Fruit fly (Drosophila melanogaster) whole organism, pupa: Measurements from ENCODE around the gene CG31296.

Source experiments
- CG15710 ChIP-seq: fragments of 200-800 bp; sonication (Bioruptor generic); optimal IDR thresholded peaks from 2 replicates; lab custom pipeline; 2018; ENCODE audit warnings: missing biosample characterization, mild to moderate bottlenecking, missing genetic modification characterization, moderate library complexity
- CG17806 ChIP-seq: fragments of 200-800 bp; sonication (Bioruptor generic); optimal IDR thresholded peaks from 2 replicates; lab custom pipeline; 2018; ENCODE audit warnings: missing biosample characterization, mild to moderate bottlenecking, missing genetic modification characterization, moderate library complexity
- CG32121 ChIP-seq: fragments of 200-800 bp; sonication (Bioruptor generic); IDR thresholded peaks from 2 replicates; pipeline ENCODE4 v1.3.6; 2022; ENCODE audit warnings: missing biosample characterization, missing genetic modification characterization
- CG4496 ChIP-seq: fragments of 200-800 bp; sonication (Bioruptor generic); IDR thresholded peaks from 3 replicates; pipeline ENCODE4 v1.3.6; 2022; ENCODE audit warnings: missing biosample characterization, missing genetic modification characterization
- CG8159 ChIP-seq: fragments of 200-800 bp; sonication (Bioruptor generic); optimal IDR thresholded peaks from 3 replicates; lab custom pipeline; 2018; ENCODE audit warnings: missing biosample characterization, mild to moderate bottlenecking, missing genetic modification characterization, moderate library complexity
- CG9948 ChIP-seq: fragments of 200-800 bp; sonication (Bioruptor generic); optimal IDR thresholded peaks from 2 replicates; lab custom pipeline; 2018; ENCODE audit warnings: missing biosample characterization, mild to moderate bottlenecking, missing genetic modification characterization, moderate library complexity
- EcR ChIP-seq: fragments of 200-800 bp; sonication (Bioruptor generic); optimal IDR thresholded peaks from 3 replicates; lab custom pipeline; 2019; ENCODE audit warnings: missing biosample characterization, missing genetic modification characterization, mild to moderate bottlenecking, moderate library complexity, missing genetic modification reagents
- Ets98B ChIP-seq: fragments of 200-800 bp; sonication (Bioruptor generic); IDR thresholded peaks from 2 replicates; pipeline ENCODE4 v1.3.6; 2022; ENCODE audit warnings: missing biosample characterization, missing genetic modification characterization
- Pif1B ChIP-seq: fragments of 200-800 bp; sonication (Bioruptor generic); optimal IDR thresholded peaks from 3 replicates; lab custom pipeline; 2016; ENCODE audit warnings: missing biosample characterization, missing genetic modification characterization
- Snoo ChIP-seq: fragments of 200-800 bp; sonication (Bioruptor generic); optimal IDR thresholded peaks from 3 replicates; lab custom pipeline; 2017; ENCODE audit warnings: missing biosample characterization, mild to moderate bottlenecking, missing genetic modification characterization, inconsistent platforms
- fd96Ca ChIP-seq: fragments of 200-800 bp; sonication (Bioruptor generic); IDR thresholded peaks from 3 replicates; pipeline ENCODE4 v1.3.6; 2022; ENCODE audit warnings: missing biosample characterization, missing genetic modification characterization
- gl ChIP-seq: fragments of 200-800 bp; sonication (Bioruptor generic); optimal IDR thresholded peaks from 2 replicates; lab custom pipeline; 2018; ENCODE audit warnings: missing biosample characterization, mild to moderate bottlenecking, missing genetic modification characterization
- rn ChIP-seq: fragments of 200-800 bp; sonication (Bioruptor generic); IDR thresholded peaks from 2 replicates; pipeline ENCODE4 v1.3.6; 2022; ENCODE audit warnings: missing biosample characterization, missing genetic modification characterization

dm6 chr3R:15509817-15510216 lies 21.5 kb downstream of the CG31296 start, which contains the start of gene CG44013:
- TF ChIP-seq CG4496 (GFP tag; lab: Robert Waterston, UW) (no peak), EcR (GFP tag; lab: Kevin White, UChicago) (no peak), CG8159 (tag; lab: Kevin White, UChicago) (no peak), CG32121 (GFP tag; lab: Robert Waterston, UW) (no peak), Ets98B (no peak), Pif1B (GFP tag; lab: Kevin White, UChicago) (no peak), fd96Ca (GFP tag; lab: Robert Waterston, UW) (no peak), rn (GFP tag; lab: Robert Waterston, UW) (no peak), CG9948 (tag; lab: Kevin White, UChicago) (no peak), Snoo (tag; lab: Kevin White, UChicago) (no peak), gl (tag; lab: Kevin White, UChicago) (no peak), CG15710 (tag; lab: Kevin White, UChicago) (no peak), CG17806 (tag; lab: Kevin White, UChicago) (no peak)
